Worm (Caenorhabditis elegans) whole organism, L1 larva: ENCODE measurements around the gene srw-141.
A peak's percentile ranks its signal among the peaks of the same experiment; 100 is the strongest.

Experiments used
- ceh-90 ChIP-seq: sonication (generic microtip); optimal IDR thresholded peaks from 2 replicates; lab custom pipeline; 2016; ENCODE audit warnings: missing genetic modification characterization, missing compliant biosample characterization
- efl-1 ChIP-seq, 4 experiments: fragments of 150-350 bp; optimal IDR thresholded peaks in 3 of 4; peaks in 1 of 4; 1 replicate in 1 of 4; 2 replicates in 3 of 4; lab custom pipeline; 2014; ENCODE audit warnings: missing biosample characterization in 2 of 4, missing genetic modification characterization in 2 of 4, missing genetic modification reagents in 2 of 4
- egl-13 ChIP-seq: sonication (generic microtip); optimal IDR thresholded peaks from 2 replicates; lab custom pipeline; 2016; ENCODE audit warnings: missing genotype, missing genetic modification reagents, missing genetic modification characterization, missing compliant biosample characterization
- fos-1 ChIP-seq: fragments of 150-350 bp; optimal IDR thresholded peaks from 2 replicates; lab custom pipeline; 2014; ENCODE audit warnings: missing biosample characterization, missing genetic modification characterization
- lin-13 ChIP-seq: fragments of 150-350 bp; optimal IDR thresholded peaks from 2 replicates; lab custom pipeline; 2014; ENCODE audit warnings: missing biosample characterization, missing genetic modification reagents, missing genetic modification characterization
- lin-35 ChIP-seq, 2 experiments: fragments of 150-350 bp; optimal IDR thresholded peaks; 2 replicates each; lab custom pipeline; 2014; ENCODE audit warnings: missing biosample characterization in 2 of 2, missing genetic modification characterization in 2 of 2, missing genetic modification reagents in 2 of 2
- nhr-19 ChIP-seq: fragments of 200-800 bp; sonication (Bioruptor generic); conservative IDR thresholded peaks from 2 replicates; pipeline ENCODE4 v1.3.6; 2022; ENCODE audit warnings: missing genetic modification characterization, missing compliant biosample characterization
- nhr-77 ChIP-seq: fragments of 150-350 bp; optimal IDR thresholded peaks from 2 replicates; lab custom pipeline; 2014; ENCODE audit warnings: missing biosample characterization, missing genetic modification characterization
- sox-4 ChIP-seq: sonication (generic microtip); optimal IDR thresholded peaks from 2 replicates; lab custom pipeline; 2016; ENCODE audit warnings: missing genetic modification characterization, missing compliant biosample characterization

DNA sequence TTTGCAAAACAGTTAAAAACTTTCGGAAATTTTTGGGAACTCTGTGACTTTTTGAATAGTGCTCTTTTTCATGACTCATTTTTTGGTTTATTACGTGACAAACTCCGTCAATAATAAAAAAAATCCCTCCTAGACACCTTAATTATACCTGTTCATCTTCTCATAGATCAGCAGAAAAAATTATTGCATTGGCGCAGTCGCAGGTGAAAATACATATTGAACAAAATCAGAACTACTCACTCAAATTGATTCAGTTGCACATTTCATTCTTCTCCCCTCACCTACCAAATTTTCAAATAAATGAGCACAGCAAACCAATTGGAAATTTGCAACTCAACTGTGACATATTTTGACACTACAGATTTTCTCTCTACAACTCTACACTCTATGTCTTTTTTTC lies 45.4 kb downstream of the srw-141 start, which contains the start of gene srh-127:
- TF ChIP-seq fos-1 (no peak), sox-4 (tag; lab: Kevin White, UChicago) (no peak), lin-13 (GFP tag; lab: Kevin White, UChicago) (no peak), nhr-19 (GFP tag; lab: Robert Waterston, UW) (no peak), ceh-90 (tag; lab: Kevin White, UChicago) (no peak), nhr-77 (tag; lab: Kevin White, UChicago) (no peak), efl-1 (optimal IDR thresholded peaks at IDR 0.05; lab: Kevin White, UChicago) (no peak), efl-1 (GFP tag; optimal IDR thresholded peaks at IDR 0.05 in 1 of 2; lab: Kevin White, UChicago) (peak in 1 of 2 experiments; percentile 17), lin-35 (GFP tag; optimal IDR thresholded peaks at IDR 0.05; lab: Kevin White, UChicago) (no peak), egl-13 (tag; lab: Kevin White, UChicago) (no peak)
